Worm (Caenorhabditis elegans): ENCODE results near the gene nep-25.
A peak's percentile ranks its signal among the peaks of the same experiment; 100 is the strongest.

ce11 chrII:5841053-5841547 is 940 bp upstream of the nep-25 start, which contains the start of gene lec-5:
- no peak for TF ChIP-seq lin-13 (GFP tag; optimal IDR thresholded peaks at IDR 0.05)
- no peak for TF ChIP-seq snpc-4 (tag; optimal IDR thresholded peaks at IDR 0.05)
- no peak for TF ChIP-seq lin-15B (tag; optimal IDR thresholded peaks at IDR 0.05)
- no peak for TF ChIP-seq nhr-90 (tag; optimal IDR thresholded peaks at IDR 0.05; ENCODE audit: poor library complexity)
- peak in 1 of 2 experiments; percentile 47 for TF ChIP-seq lsy-2 (tag; optimal IDR thresholded peaks at IDR 0.05)
- TF ChIP-seq sox-4 (tag; optimal IDR thresholded peaks at IDR 0.05), result no peak
- TF ChIP-seq elt-3 (tag; optimal IDR thresholded peaks at IDR 0.05), result no peak
- no peak for TF ChIP-seq egl-27 (tag; optimal IDR thresholded peaks at IDR 0.05)

All from whole organism, L1 larva.